Worm (Caenorhabditis elegans): ENCODE measurements around the gene fahd-1.

ce11 chrIII:7941417-7941816 is 49.4 kb downstream of the fahd-1 start, which contains the start of gene kle-2:
- TF ChIP-seq W03F9.2 (tag; optimal IDR thresholded peaks at IDR 0.05) = no peak
- TF ChIP-seq dao-5 (tag; optimal IDR thresholded peaks at IDR 0.05) = no peak
